Worm (Caenorhabditis elegans) whole organism, L3 larva: Measurements from ENCODE around the gene srlf-29.

Experiments
- R02D3.7 ChIP-seq: fragments of 150-350 bp; optimal IDR thresholded peaks from 2 replicates; lab custom pipeline; 2014; ENCODE audit warnings: missing biosample characterization, missing genetic modification characterization
- ZK546.5 ChIP-seq: sonication (generic microtip); optimal IDR thresholded peaks from 2 replicates; lab custom pipeline; 2017; ENCODE audit warnings: missing biosample characterization, missing genetic modification characterization
- aly-2 ChIP-seq: fragments of 150-350 bp; optimal IDR thresholded peaks from 2 replicates; lab custom pipeline; 2014; ENCODE audit warnings: missing biosample characterization, missing genetic modification characterization
- ama-1 ChIP-seq: fragments of 150-350 bp; optimal IDR thresholded peaks from 2 replicates; lab custom pipeline; 2018
- ceh-16 ChIP-seq: sonication (generic microtip); optimal IDR thresholded peaks from 2 replicates; lab custom pipeline; 2017; ENCODE audit warnings: missing biosample characterization, missing genetic modification characterization
- ceh-28 ChIP-seq: fragments of 150-350 bp; optimal IDR thresholded peaks from 2 replicates; lab custom pipeline; 2014; ENCODE audit warnings: missing biosample characterization, missing genetic modification reagents, missing genetic modification characterization
- ceh-9 ChIP-seq: sonication (generic microtip); optimal IDR thresholded peaks from 2 replicates; lab custom pipeline; 2018; ENCODE audit warnings: missing biosample characterization, missing genetic modification characterization
- daf-12 ChIP-seq: fragments of 150-350 bp; optimal IDR thresholded peaks from 2 replicates; lab custom pipeline; 2014; ENCODE audit warnings: missing biosample characterization, missing genetic modification reagents, missing genetic modification characterization
- egl-27 ChIP-seq: sonication (generic microtip); optimal IDR thresholded peaks from 4 replicates; lab custom pipeline; 2017; ENCODE audit warnings: missing biosample characterization, missing genetic modification reagents, missing genetic modification characterization
- elt-1 ChIP-seq: fragments of 150-350 bp; optimal IDR thresholded peaks from 2 replicates; lab custom pipeline; 2014; ENCODE audit warnings: missing biosample characterization, missing genetic modification characterization
- elt-2 ChIP-seq: sonication (generic microtip); optimal IDR thresholded peaks from 2 replicates; lab custom pipeline; 2016; ENCODE audit warnings: missing genetic modification reagents, mild to moderate bottlenecking, missing genetic modification characterization, missing compliant biosample characterization
- elt-3 ChIP-seq, 3 experiments: fragments of 150-350 bp in 1 of 3; sonication (generic microtip) in 2 of 3; optimal IDR thresholded peaks; 2 replicates in 2 of 3; 4 replicates in 1 of 3; lab custom pipeline; 2014 to 2017; ENCODE audit warnings: missing biosample characterization in 3 of 3, missing genetic modification characterization in 3 of 3
- fos-1 ChIP-seq: fragments of 150-350 bp; optimal IDR thresholded peaks from 2 replicates; lab custom pipeline; 2014; ENCODE audit warnings: missing biosample characterization, missing genetic modification characterization
- jun-1 ChIP-seq: fragments of 150-350 bp; optimal IDR thresholded peaks from 2 replicates; lab custom pipeline; 2014; ENCODE audit warnings: missing biosample characterization, missing genetic modification reagents, missing genetic modification characterization
- lin-15B ChIP-seq: fragments of 150-350 bp; optimal IDR thresholded peaks from 2 replicates; lab custom pipeline; 2014; ENCODE audit warnings: missing biosample characterization, missing genetic modification characterization
- lin-39 ChIP-seq: fragments of 150-350 bp; optimal IDR thresholded peaks from 2 replicates; lab custom pipeline; 2018; ENCODE audit warnings: missing biosample characterization, missing genetic modification reagents, missing genetic modification characterization
- mdl-1 ChIP-seq: fragments of 150-350 bp; optimal IDR thresholded peaks from 2 replicates; lab custom pipeline; 2014; ENCODE audit warnings: missing biosample characterization, missing genetic modification characterization
- mml-1 ChIP-seq: fragments of 150-350 bp; sonication (generic microtip); optimal IDR thresholded peaks from 3 replicates; lab custom pipeline; 2014; ENCODE audit warnings: missing biosample characterization, missing genetic modification characterization
- nhr-12 ChIP-seq: fragments of 150-350 bp; optimal IDR thresholded peaks from 2 replicates; lab custom pipeline; 2014; ENCODE audit warnings: missing biosample characterization, missing genetic modification characterization
- nhr-23 ChIP-seq: fragments of 150-350 bp; optimal IDR thresholded peaks from 2 replicates; lab custom pipeline; 2014; ENCODE audit warnings: missing biosample characterization, missing genetic modification reagents, missing genetic modification characterization
- nhr-25 ChIP-seq: sonication (generic microtip); optimal IDR thresholded peaks from 2 replicates; lab custom pipeline; 2017; ENCODE audit warnings: missing biosample characterization, missing genetic modification characterization
- nhr-43 ChIP-seq: sonication (generic microtip); optimal IDR thresholded peaks from 2 replicates; lab custom pipeline; 2016; ENCODE audit warnings: mild to moderate bottlenecking, missing genetic modification characterization, missing compliant biosample characterization; ENCODE audit not compliant: poor library complexity, severe bottlenecking
- nhr-76 ChIP-seq: fragments of 150-350 bp; sonication (generic microtip); optimal IDR thresholded peaks from 5 replicates; lab custom pipeline; 2014; ENCODE audit warnings: missing biosample characterization, missing genetic modification characterization
- nhr-77 ChIP-seq: fragments of 150-350 bp; optimal IDR thresholded peaks from 2 replicates; lab custom pipeline; 2014; ENCODE audit warnings: missing biosample characterization, missing genetic modification characterization
- pqm-1 ChIP-seq: fragments of 150-350 bp; optimal IDR thresholded peaks from 2 replicates; lab custom pipeline; 2017; ENCODE audit warnings: missing biosample characterization, missing genetic modification characterization, inconsistent platforms
- snpc-4 ChIP-seq: fragments of 150-350 bp; optimal IDR thresholded peaks from 2 replicates; lab custom pipeline; 2014; ENCODE audit warnings: missing biosample characterization, missing genetic modification characterization
- tbx-2 ChIP-seq: sonication (generic microtip); optimal IDR thresholded peaks from 2 replicates; lab custom pipeline; 2016; ENCODE audit warnings: mild to moderate bottlenecking, missing genetic modification characterization, missing compliant biosample characterization
- unc-39 ChIP-seq: sonication (generic microtip); optimal IDR thresholded peaks from 4 replicates; lab custom pipeline; 2017; ENCODE audit warnings: missing biosample characterization, missing genetic modification characterization
- zag-1 ChIP-seq: fragments of 150-350 bp; optimal IDR thresholded peaks from 2 replicates; lab custom pipeline; 2014; ENCODE audit warnings: missing biosample characterization, missing genetic modification characterization
- ztf-4 ChIP-seq: fragments of 150-350 bp; optimal IDR thresholded peaks from 2 replicates; lab custom pipeline; 2014; ENCODE audit warnings: missing biosample characterization, missing genetic modification characterization

Gene srlf-29

ce11 chrII:1695861-1696260, 29.7 kb downstream of the srlf-29 start, which contains the start of gene F58E1.13:
TSS of gene F58E1.13 (minus strand) at chrII:1695872.
- TF ChIP-seq nhr-76 (tag; lab: Kevin White, UChicago) (no peak), daf-12 (tag; lab: Kevin White, UChicago) (no peak), elt-3 (tag; optimal IDR thresholded peaks at IDR 0.05; lab: Kevin White, UChicago) (no peak)

- no peak for TF ChIP-seq nhr-23
- TF ChIP-seq tbx-2, result no peak
- TF ChIP-seq snpc-4, result no peak
- TF ChIP-seq elt-2 (tag; lab: Kevin White, UChicago), result no peak
- TF ChIP-seq ceh-16, result no peak
- TF ChIP-seq R02D3.7 (tag; lab: Kevin White, UChicago), result no peak
Measured at ce11 chrII:1703363-1703762, 37.2 kb downstream of the srlf-29 start, which contains the start of gene fbxb-47. TSS of gene fbxb-47 (minus strand) at chrII:1703463.

ce11 chrII:1706385-1706784, 40.3 kb downstream of the srlf-29 start, which contains the start of gene sdz-18:
TSS of gene sdz-18 (minus strand) at chrII:1706485.
- TF ChIP-seq nhr-12 (tag; lab: Kevin White, UChicago) (no peak), zag-1 (tag; lab: Kevin White, UChicago) (no peak), nhr-76 (tag; lab: Kevin White, UChicago) (no peak), fos-1 (no peak), unc-39 (tag; lab: Kevin White, UChicago) (no peak), R02D3.7 (tag; lab: Kevin White, UChicago) (no peak), nhr-43 (tag; lab: Kevin White, UChicago) (no peak), elt-1 (tag; lab: Kevin White, UChicago) (no peak), mdl-1 (no peak), ZK546.5 (tag; lab: Kevin White, UChicago) (no peak), ztf-4 (tag; lab: Kevin White, UChicago) (no peak), lin-39 (no peak), jun-1 (no peak), ceh-28 (no peak), egl-27 (no peak)
- TF ChIP-seq, all 47 proteins: peak for 0

- TF ChIP-seq daf-12 (tag; lab: Kevin White, UChicago) (no peak), nhr-25 (no peak), lin-15B (no peak), tbx-2 (no peak), elt-1 (tag; lab: Kevin White, UChicago) (no peak), ztf-4 (tag; lab: Kevin White, UChicago) (no peak), nhr-76 (tag; lab: Kevin White, UChicago) (no peak)
Measured at ce11 chrII:1709959-1710358, 43.8 kb downstream of the srlf-29 start, which contains the start of gene fbxa-184. TSS of gene fbxa-184 (plus strand) at chrII:1710259.

ce11 chrII:1712938-1713337, 46.8 kb downstream of the srlf-29 start, which contains the start of gene btb-7:
TSS of gene btb-7 (plus strand) at chrII:1713238.
- TF ChIP-seq daf-12 (tag; lab: Kevin White, UChicago) (no peak), unc-39 (tag; lab: Kevin White, UChicago) (no peak), lin-39 (no peak), nhr-77 (no peak), aly-2 (no peak), ceh-9 (tag; lab: Kevin White, UChicago) (no peak), ama-1 (lab: Kevin White, UChicago) (no peak), mml-1 (tag; lab: Kevin White, UChicago) (no peak), pqm-1 (tag; lab: Kevin White, UChicago) (no peak), nhr-43 (tag; lab: Kevin White, UChicago) (no peak)
- TF ChIP-seq, all 47 proteins: peak for 0

- TF ChIP-seq nhr-43 (tag; lab: Kevin White, UChicago), result no peak
Measured at ce11 chrII:1714772-1715353, 48.7 kb downstream of the srlf-29 start, which contains the start of gene btb-6. TSS of gene btb-6 (plus strand) at chrII:1715303.
